ENCODE assay signal across 2 fruit fly cellular contexts in the genomic region with DNA sequence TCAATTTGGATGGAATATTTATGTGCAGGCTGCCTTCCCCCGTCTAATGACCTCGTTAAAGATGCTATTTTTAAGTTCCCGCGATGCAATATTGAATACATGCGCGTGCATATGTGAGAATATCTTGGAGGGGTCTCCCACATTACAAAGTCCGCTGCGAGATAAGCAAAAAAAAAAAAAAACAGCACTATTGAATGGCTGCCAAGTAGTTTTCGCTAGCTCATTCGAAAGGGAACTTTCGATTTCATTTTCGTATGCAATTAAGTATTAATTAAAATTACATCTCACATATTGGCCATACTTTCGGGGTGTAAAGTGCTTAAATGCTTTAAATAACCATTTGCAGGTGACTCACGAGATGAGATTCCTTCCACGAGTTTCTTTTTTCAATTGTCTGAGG.
TF ChIP-seq lines count a peak whose summit lies in the region.

No protein-coding gene starts in this region.

TF ChIP-seq in whole organism, embryonic, 481 proteins besides CTCF, POLR2A, EP300 and RAD21 (continued from another document):
- TF ChIP-seq Sry-β (GFP tag; optimal IDR thresholded peaks at IDR 0.05; lab: Kevin White, UChicago) (no peak), CG6683 (GFP tag; optimal IDR thresholded peaks at IDR 0.05; lab: Kevin White, UChicago) (no peak), ftz-f1 (GFP tag; optimal IDR thresholded peaks at IDR 0.05; lab: Kevin White, UChicago) (peak; percentile 36)

TF ChIP-seq in whole organism, prepupa, 60 proteins besides CTCF, POLR2A, EP300 and RAD21 (continued from another document):
- peak; percentile 71 for TF ChIP-seq CG6276 (GFP tag; optimal IDR thresholded peaks at IDR 0.05; lab: Kevin White, UChicago)
- TF ChIP-seq Eip78C (GFP tag; lab: Kevin White, UChicago), result peak; percentile 49
- TF ChIP-seq svp (GFP tag; lab: Kevin White, UChicago), result no peak
TF ChIP-seq in whole organism, prepupa: peak in this region for 12.
